Worm (Caenorhabditis elegans): ENCODE results near the gene twk-8.

- no peak for TF ChIP-seq hnd-1 (tag; optimal IDR thresholded peaks at IDR 0.05)
- TF ChIP-seq ama-1 (optimal IDR thresholded peaks at IDR 0.05): no peak
- no peak for TF ChIP-seq pes-1 (GFP tag; IDR thresholded peaks at IDR 0.05)
- no peak for TF ChIP-seq flt-1 (GFP tag; IDR thresholded peaks at IDR 0.05)
- TF ChIP-seq ceh-36 (tag; optimal IDR thresholded peaks at IDR 0.05): no peak
- TF ChIP-seq ceh-13 (GFP tag; optimal IDR thresholded peaks at IDR 0.05): no peak
These were observed 36.9 kb upstream of the twk-8 start, which contains the start of gene Y73F4A.1 for ce11 chrIV:9045252-9045651.

All from whole organism, early embryonic.